Fruit fly (Drosophila melanogaster) whole organism, pupa: ENCODE results near the gene Peritrophin-15a.

Experiments
- CG10348 ChIP-seq: fragments of 200-800 bp; sonication (Bioruptor generic); IDR thresholded peaks from 2 replicates; pipeline ENCODE4 v1.3.6; 2022; ENCODE audit warnings: missing biosample characterization, missing genetic modification characterization
- CG12605 ChIP-seq: fragments of 200-800 bp; sonication (Bioruptor generic); IDR thresholded peaks from 2 replicates; pipeline ENCODE4 v1.3.6; 2022; ENCODE audit warnings: missing biosample characterization, missing genetic modification characterization
- CG13204 ChIP-seq: fragments of 200-800 bp; sonication (Bioruptor generic); optimal IDR thresholded peaks from 2 replicates; lab custom pipeline; 2018; ENCODE audit warnings: missing biosample characterization, mild to moderate bottlenecking, missing genetic modification characterization, moderate library complexity
- CG14655 ChIP-seq: fragments of 200-800 bp; sonication (Bioruptor generic); optimal IDR thresholded peaks from 3 replicates; lab custom pipeline; 2017; ENCODE audit warnings: mild to moderate bottlenecking, missing biosample characterization, missing genetic modification reagents, missing genetic modification characterization
- CG15710 ChIP-seq: fragments of 200-800 bp; sonication (Bioruptor generic); optimal IDR thresholded peaks from 2 replicates; lab custom pipeline; 2018; ENCODE audit warnings: missing biosample characterization, mild to moderate bottlenecking, missing genetic modification characterization, moderate library complexity
- CG17806 ChIP-seq: fragments of 200-800 bp; sonication (Bioruptor generic); optimal IDR thresholded peaks from 2 replicates; lab custom pipeline; 2018; ENCODE audit warnings: missing biosample characterization, mild to moderate bottlenecking, missing genetic modification characterization, moderate library complexity
- CG32121 ChIP-seq: fragments of 200-800 bp; sonication (Bioruptor generic); IDR thresholded peaks from 2 replicates; pipeline ENCODE4 v1.3.6; 2022; ENCODE audit warnings: missing biosample characterization, missing genetic modification characterization
- CG34367 ChIP-seq: fragments of 200-800 bp; sonication (Bioruptor generic); optimal IDR thresholded peaks from 2 replicates; lab custom pipeline; 2018; ENCODE audit warnings: missing biosample characterization, mild to moderate bottlenecking, missing genetic modification characterization
- CG4496 ChIP-seq: fragments of 200-800 bp; sonication (Bioruptor generic); IDR thresholded peaks from 3 replicates; pipeline ENCODE4 v1.3.6; 2022; ENCODE audit warnings: missing biosample characterization, missing genetic modification characterization
- CG8159 ChIP-seq: fragments of 200-800 bp; sonication (Bioruptor generic); optimal IDR thresholded peaks from 3 replicates; lab custom pipeline; 2018; ENCODE audit warnings: missing biosample characterization, mild to moderate bottlenecking, missing genetic modification characterization, moderate library complexity
- CG8301 ChIP-seq: fragments of 200-800 bp; sonication (Bioruptor generic); optimal IDR thresholded peaks from 2 replicates; lab custom pipeline; 2018; ENCODE audit warnings: missing biosample characterization, mild to moderate bottlenecking, missing genetic modification characterization
- CG9948 ChIP-seq: fragments of 200-800 bp; sonication (Bioruptor generic); optimal IDR thresholded peaks from 2 replicates; lab custom pipeline; 2018; ENCODE audit warnings: missing biosample characterization, mild to moderate bottlenecking, missing genetic modification characterization, moderate library complexity
- D1 ChIP-seq: fragments of 200-800 bp; sonication (Bioruptor generic); optimal IDR thresholded peaks from 2 replicates; lab custom pipeline; 2018; ENCODE audit warnings: missing biosample characterization, mild to moderate bottlenecking, missing genetic modification characterization, moderate library complexity
- EcR ChIP-seq: fragments of 200-800 bp; sonication (Bioruptor generic); optimal IDR thresholded peaks from 3 replicates; lab custom pipeline; 2019; ENCODE audit warnings: missing biosample characterization, missing genetic modification characterization, mild to moderate bottlenecking, moderate library complexity, missing genetic modification reagents
- Ets98B ChIP-seq: fragments of 200-800 bp; sonication (Bioruptor generic); IDR thresholded peaks from 2 replicates; pipeline ENCODE4 v1.3.6; 2022; ENCODE audit warnings: missing biosample characterization, missing genetic modification characterization
- Pif1A ChIP-seq: fragments of 200-800 bp; sonication (Bioruptor generic); optimal IDR thresholded peaks from 3 replicates; lab custom pipeline; 2016; ENCODE audit warnings: missing biosample characterization, missing genetic modification characterization
- Pif1B ChIP-seq: fragments of 200-800 bp; sonication (Bioruptor generic); optimal IDR thresholded peaks from 3 replicates; lab custom pipeline; 2016; ENCODE audit warnings: missing biosample characterization, missing genetic modification characterization
- Snoo ChIP-seq: fragments of 200-800 bp; sonication (Bioruptor generic); optimal IDR thresholded peaks from 3 replicates; lab custom pipeline; 2017; ENCODE audit warnings: missing biosample characterization, mild to moderate bottlenecking, missing genetic modification characterization, inconsistent platforms
- fd96Ca ChIP-seq: fragments of 200-800 bp; sonication (Bioruptor generic); IDR thresholded peaks from 3 replicates; pipeline ENCODE4 v1.3.6; 2022; ENCODE audit warnings: missing biosample characterization, missing genetic modification characterization
- gl ChIP-seq: fragments of 200-800 bp; sonication (Bioruptor generic); optimal IDR thresholded peaks from 2 replicates; lab custom pipeline; 2018; ENCODE audit warnings: missing biosample characterization, mild to moderate bottlenecking, missing genetic modification characterization
- rn ChIP-seq: fragments of 200-800 bp; sonication (Bioruptor generic); IDR thresholded peaks from 2 replicates; pipeline ENCODE4 v1.3.6; 2022; ENCODE audit warnings: missing biosample characterization, missing genetic modification characterization

Gene Peritrophin-15a

dm6 chr2L:8402928-8403285 is 7.0 kb upstream of the Peritrophin-15a start, which contains the start of gene fy:
Gene fy (minus strand): TSS chr2L:8403280.
- TF ChIP-seq CG12605 (GFP tag; lab: Robert Waterston, UW), result no peak
- no peak for TF ChIP-seq CG34367 (tag; lab: Kevin White, UChicago)
- TF ChIP-seq CG15710 (tag; lab: Kevin White, UChicago), result no peak
- TF ChIP-seq rn (GFP tag; lab: Robert Waterston, UW), result no peak
- TF ChIP-seq EcR (GFP tag; lab: Kevin White, UChicago), result no peak
- no peak for TF ChIP-seq CG32121 (GFP tag; lab: Robert Waterston, UW)
- no peak for TF ChIP-seq CG9948
- TF ChIP-seq CG14655, result no peak
- no peak for TF ChIP-seq CG8301
- TF ChIP-seq Pif1A (GFP tag; lab: Kevin White, UChicago), result no peak
- TF ChIP-seq, all 21 proteins: peak for 0

dm6 chr2L:8399863-8400598 is 4.1 kb upstream of the Peritrophin-15a start, which contains the start of gene CG31898:
Gene CG31898 (plus strand): TSS chr2L:8400421.
- no peak for TF ChIP-seq CG15710 (tag; lab: Kevin White, UChicago)
- no peak for TF ChIP-seq EcR (GFP tag; lab: Kevin White, UChicago)
- no peak for TF ChIP-seq Pif1A (GFP tag; lab: Kevin White, UChicago)
- TF ChIP-seq gl, result no peak
- no peak for TF ChIP-seq CG8159
- no peak for TF ChIP-seq CG8301
- TF ChIP-seq rn (GFP tag; lab: Robert Waterston, UW), result no peak
- no peak for TF ChIP-seq CG32121 (GFP tag; lab: Robert Waterston, UW)
- no peak for TF ChIP-seq Snoo (tag; lab: Kevin White, UChicago)
- TF ChIP-seq Ets98B (GFP tag; lab: Robert Waterston, UW), result no peak
- no peak for TF ChIP-seq Pif1B (GFP tag; lab: Kevin White, UChicago)
- TF ChIP-seq CG34367 (tag; lab: Kevin White, UChicago), result no peak
- no peak for TF ChIP-seq CG12605 (GFP tag; lab: Robert Waterston, UW)
- no peak for TF ChIP-seq CG10348 (GFP tag; lab: Robert Waterston, UW)
- TF ChIP-seq CG9948, result no peak
- TF ChIP-seq CG4496 (GFP tag; lab: Robert Waterston, UW), result no peak

dm6 chr2L:8398721-8399120 is 2.8 kb upstream of the Peritrophin-15a start, which contains the start of gene CG13386:
Gene CG13386 (plus strand): TSS chr2L:8399021.
- TF ChIP-seq CG8159, result no peak
- no peak for TF ChIP-seq EcR (GFP tag; lab: Kevin White, UChicago)
- no peak for TF ChIP-seq CG4496 (GFP tag; lab: Robert Waterston, UW)
- TF ChIP-seq CG15710 (tag; lab: Kevin White, UChicago), result no peak
- TF ChIP-seq CG8301, result no peak
- no peak for TF ChIP-seq gl
- TF ChIP-seq CG17806, result no peak
- TF ChIP-seq CG14655, result no peak
- TF ChIP-seq Pif1B (GFP tag; lab: Kevin White, UChicago), result no peak
- TF ChIP-seq Pif1A (GFP tag; lab: Kevin White, UChicago), result no peak
- no peak for TF ChIP-seq rn (GFP tag; lab: Robert Waterston, UW)
- no peak for TF ChIP-seq CG12605 (GFP tag; lab: Robert Waterston, UW)

dm6 chr2L:8394840-8395239 is 1.1 kb downstream of the Peritrophin-15a start, which contains the start of gene Peritrophin-15b:
Gene Peritrophin-15b (minus strand): TSS chr2L:8394940.
- no peak for TF ChIP-seq gl
- TF ChIP-seq EcR (GFP tag; lab: Kevin White, UChicago), result no peak
- TF ChIP-seq Pif1A (GFP tag; lab: Kevin White, UChicago), result no peak

- TF ChIP-seq D1 (tag; lab: Kevin White, UChicago), result no peak
- no peak for TF ChIP-seq CG14655
- no peak for TF ChIP-seq CG15710 (tag; lab: Kevin White, UChicago)
- TF ChIP-seq CG8159, result no peak
- TF ChIP-seq CG4496 (GFP tag; lab: Robert Waterston, UW), result no peak
- no peak for TF ChIP-seq CG32121 (GFP tag; lab: Robert Waterston, UW)
- TF ChIP-seq CG13204, result no peak
- TF ChIP-seq Ets98B (GFP tag; lab: Robert Waterston, UW), result no peak
- TF ChIP-seq fd96Ca (GFP tag; lab: Robert Waterston, UW), result no peak
- TF ChIP-seq CG17806, result no peak
- TF ChIP-seq gl, result no peak
- no peak for TF ChIP-seq EcR (GFP tag; lab: Kevin White, UChicago)
- TF ChIP-seq Pif1A (GFP tag; lab: Kevin White, UChicago), result no peak
Measured at dm6 chr2L:8394180-8394579, 1.7 kb downstream of the Peritrophin-15a start, which contains the start of gene lectin-29Ca. Gene lectin-29Ca (minus strand): TSS chr2L:8394280.

- TF ChIP-seq Pif1A (GFP tag; lab: Kevin White, UChicago) (no peak), CG9948 (no peak), Pif1B (GFP tag; lab: Kevin White, UChicago) (no peak), D1 (tag; lab: Kevin White, UChicago) (no peak), CG12605 (GFP tag; lab: Robert Waterston, UW) (no peak), CG13204 (no peak), Ets98B (GFP tag; lab: Robert Waterston, UW) (no peak), CG14655 (no peak), CG17806 (no peak), CG8301 (no peak)
Measured at dm6 chr2L:8393122-8393521, 2.8 kb downstream of the Peritrophin-15a start, which contains the start of gene Acp29AB. Gene Acp29AB (minus strand): TSS chr2L:8393222.
